Worm (Caenorhabditis elegans): ENCODE results near the gene cwp-2.

- TF ChIP-seq ceh-13 (GFP tag; optimal IDR thresholded peaks at IDR 0.05) (no peak), B0310.2 (tag; optimal IDR thresholded peaks at IDR 0.05) (no peak), ama-1 (optimal IDR thresholded peaks at IDR 0.05) (no peak), ets-7 (tag; optimal IDR thresholded peaks at IDR 0.05) (no peak), pes-1 (GFP tag; IDR thresholded peaks at IDR 0.05) (no peak), flt-1 (GFP tag; IDR thresholded peaks at IDR 0.05) (no peak)
Measured at ce11 chrV:4794308-4794707, 48.1 kb downstream of the cwp-2 start, which contains the start of gene R02F11.2.

Data from whole organism, early embryonic.